Worm (Caenorhabditis elegans) whole organism, mixed stage, embryonic: Measurements from ENCODE around the gene rgs-11.

Source experiments
- bed-3 ChIP-seq: fragments of 200-800 bp; sonication (Bioruptor generic); optimal IDR thresholded peaks from 3 replicates; lab custom pipeline; 2018; ENCODE audit warnings: mild to moderate bottlenecking, missing genetic modification characterization, moderate library complexity, missing compliant biosample characterization
- blmp-1 ChIP-seq: fragments of 150-350 bp; optimal IDR thresholded peaks from 2 replicates; lab custom pipeline; 2014; ENCODE audit warnings: missing biosample characterization, missing genetic modification characterization
- ceh-39 ChIP-seq: fragments of 150-350 bp; optimal IDR thresholded peaks from 2 replicates; lab custom pipeline; 2014; ENCODE audit warnings: missing biosample characterization, missing genetic modification characterization
- ceh-43 ChIP-seq: fragments of 200-800 bp; sonication (Bioruptor generic); optimal IDR thresholded peaks from 2 replicates; lab custom pipeline; 2018; ENCODE audit warnings: mild to moderate bottlenecking, missing genetic modification characterization, moderate library complexity, missing compliant biosample characterization
- ceh-83 ChIP-seq: fragments of 200-800 bp; sonication (Bioruptor generic); optimal IDR thresholded peaks from 2 replicates; lab custom pipeline; 2018; ENCODE audit warnings: mild to moderate bottlenecking, missing genetic modification characterization, missing compliant biosample characterization
- ces-1 ChIP-seq: fragments of 150-350 bp; optimal IDR thresholded peaks from 2 replicates; lab custom pipeline; 2014; ENCODE audit warnings: missing biosample characterization, missing genetic modification reagents, missing genetic modification characterization
- cnd-1 ChIP-seq: fragments of 200-800 bp; sonication (Bioruptor generic); optimal IDR thresholded peaks from 2 replicates; lab custom pipeline; 2018; ENCODE audit warnings: mild to moderate bottlenecking, missing genetic modification characterization, missing compliant biosample characterization
- drap-1 ChIP-seq: fragments of 200-800 bp; sonication (Bioruptor generic); optimal IDR thresholded peaks from 3 replicates; lab custom pipeline; 2018; ENCODE audit warnings: mild to moderate bottlenecking, missing genetic modification characterization, missing compliant biosample characterization
- elt-1 ChIP-seq: sonication (generic microtip); optimal IDR thresholded peaks from 2 replicates; lab custom pipeline; 2017; ENCODE audit warnings: missing genetic modification characterization, mild to moderate bottlenecking, missing compliant biosample characterization, antibody characterized with exemption, moderate library complexity, borderline replicate concordance; ENCODE audit not compliant: insufficient read depth
- elt-3 ChIP-seq: fragments of 150-350 bp; optimal IDR thresholded peaks from 2 replicates; lab custom pipeline; 2014; ENCODE audit warnings: missing biosample characterization, missing genetic modification characterization
- flh-1 ChIP-seq: fragments of 200-800 bp; sonication (Bioruptor generic); optimal IDR thresholded peaks from 2 replicates; lab custom pipeline; 2018; ENCODE audit warnings: mild to moderate bottlenecking, missing genetic modification characterization, moderate library complexity, missing compliant biosample characterization
- hlh-1 ChIP-seq: fragments of 150-350 bp; optimal IDR thresholded peaks from 2 replicates; lab custom pipeline; 2014; ENCODE audit warnings: missing biosample characterization, missing genetic modification reagents, missing genetic modification characterization
- lin-13 ChIP-seq: fragments of 150-350 bp; optimal IDR thresholded peaks from 2 replicates; lab custom pipeline; 2014; ENCODE audit warnings: missing biosample characterization, missing genetic modification characterization
- lin-32 ChIP-seq: fragments of 200-800 bp; sonication (Bioruptor generic); optimal IDR thresholded peaks from 2 replicates; lab custom pipeline; 2018; ENCODE audit warnings: mild to moderate bottlenecking, missing genetic modification characterization, missing compliant biosample characterization
- lsy-2 ChIP-seq: fragments of 150-350 bp; optimal IDR thresholded peaks from 2 replicates; lab custom pipeline; 2014; ENCODE audit warnings: missing biosample characterization, missing genetic modification characterization
- mab-5 ChIP-seq: fragments of 150-350 bp; optimal IDR thresholded peaks from 2 replicates; lab custom pipeline; 2014; ENCODE audit warnings: missing biosample characterization, missing genetic modification characterization
- mep-1 ChIP-seq: fragments of 150-350 bp; optimal IDR thresholded peaks from 2 replicates; lab custom pipeline; 2017; ENCODE audit warnings: missing biosample characterization, missing genetic modification reagents, missing genetic modification characterization, inconsistent platforms
- mls-2 ChIP-seq: sonication (generic microtip); optimal IDR thresholded peaks from 2 replicates; lab custom pipeline; 2016; ENCODE audit warnings: mild to moderate bottlenecking, missing genetic modification characterization, moderate library complexity, missing compliant biosample characterization
- nhr-12 ChIP-seq: fragments of 150-350 bp; optimal IDR thresholded peaks from 2 replicates; lab custom pipeline; 2014; ENCODE audit warnings: missing biosample characterization, missing genetic modification characterization
- nhr-2 ChIP-seq: fragments of 150-350 bp; optimal IDR thresholded peaks from 2 replicates; lab custom pipeline; 2014; ENCODE audit warnings: missing biosample characterization, missing genetic modification characterization
- nhr-237 ChIP-seq: fragments of 150-350 bp; optimal IDR thresholded peaks from 2 replicates; lab custom pipeline; 2014; ENCODE audit warnings: missing biosample characterization, missing genetic modification characterization
- pha-4 ChIP-seq: fragments of 150-350 bp; optimal IDR thresholded peaks from 2 replicates; lab custom pipeline; 2018; ENCODE audit warnings: missing biosample characterization, missing genetic modification reagents, missing genetic modification characterization
- snpc-4 ChIP-seq: fragments of 150-350 bp; optimal IDR thresholded peaks from 2 replicates; lab custom pipeline; 2014; ENCODE audit warnings: missing biosample characterization, missing genetic modification characterization
- sptf-1 ChIP-seq: sonication (generic microtip); optimal IDR thresholded peaks from 2 replicates; lab custom pipeline; 2017; ENCODE audit warnings: mild to moderate bottlenecking, missing genetic modification characterization, moderate library complexity, missing compliant biosample characterization
- tbx-8 ChIP-seq: fragments of 200-800 bp; sonication (Bioruptor generic); optimal IDR thresholded peaks from 2 replicates; lab custom pipeline; 2018; ENCODE audit warnings: mild to moderate bottlenecking, missing genetic modification characterization, moderate library complexity, missing compliant biosample characterization
- unc-120 ChIP-seq: sonication (generic microtip); optimal IDR thresholded peaks from 2 replicates; lab custom pipeline; 2017; ENCODE audit warnings: missing genetic modification characterization, missing compliant biosample characterization; ENCODE audit not compliant: poor library complexity, severe bottlenecking
- unc-39 ChIP-seq: fragments of 150-350 bp; optimal IDR thresholded peaks from 2 replicates; lab custom pipeline; 2014; ENCODE audit warnings: missing biosample characterization, missing genetic modification characterization
- unc-62 ChIP-seq: fragments of 150-350 bp; optimal IDR thresholded peaks from 2 replicates; lab custom pipeline; 2014; ENCODE audit warnings: missing biosample characterization, missing genetic modification reagents, missing genetic modification characterization
- zip-8 ChIP-seq: fragments of 150-350 bp; optimal IDR thresholded peaks from 2 replicates; lab custom pipeline; 2014; ENCODE audit warnings: missing biosample characterization, missing genetic modification characterization
- ztf-11 ChIP-seq: fragments of 150-350 bp; optimal IDR thresholded peaks from 2 replicates; lab custom pipeline; 2014; ENCODE audit warnings: missing biosample characterization, missing genetic modification characterization

The rgs-11 gene

ce11 chrX:14970221-14970801 is 6.0 kb downstream of the rgs-11 start, which contains the start of the genes flwr-1 and tbc-1:
TSS of gene flwr-1 (minus strand) at chrX:14970271.
TSS of gene tbc-1 (plus strand) at chrX:14970751.
- TF ChIP-seq unc-120 (tag; lab: Kevin White, UChicago) (peak; percentile 35), nhr-2 (no peak), ceh-43 (GFP tag; lab: Kevin White, UChicago) (peak; percentile 18), ces-1 (GFP tag; lab: Kevin White, UChicago) (peak; percentile 60)

- no peak for TF ChIP-seq drap-1 (GFP tag; lab: Kevin White, UChicago)
- TF ChIP-seq lin-13 (tag; lab: Kevin White, UChicago) = no peak
- no peak for TF ChIP-seq pha-4 (tag; lab: Kevin White, UChicago)
- no peak for TF ChIP-seq mep-1 (tag; lab: Kevin White, UChicago)
- no peak for TF ChIP-seq elt-1 (tag; lab: Kevin White, UChicago)
- no peak for TF ChIP-seq ces-1 (GFP tag; lab: Kevin White, UChicago)
- TF ChIP-seq nhr-12 (tag; lab: Kevin White, UChicago) = no peak
- TF ChIP-seq bed-3 (GFP tag; lab: Kevin White, UChicago) = no peak
- TF ChIP-seq zip-8 = no peak
- no peak for TF ChIP-seq elt-3 (tag; lab: Kevin White, UChicago)
- TF ChIP-seq mls-2 (tag; lab: Kevin White, UChicago) = no peak
- no peak for TF ChIP-seq lin-32 (GFP tag; lab: Kevin White, UChicago)
- no peak for TF ChIP-seq ztf-11 (tag; lab: Kevin White, UChicago)
- TF ChIP-seq sptf-1 (tag; lab: Kevin White, UChicago) = no peak
- no peak for TF ChIP-seq nhr-2
Observed at ce11 chrX:14973085-14973484, 8.7 kb downstream of the rgs-11 start.

ce11 chrX:14975467-14976167 is 11.3 kb downstream of the rgs-11 start, which contains the start of gene F20D1.3:
TSS of gene F20D1.3 (plus strand) at chrX:14976117.
- TF ChIP-seq mep-1 (tag; lab: Kevin White, UChicago) (peak; percentile 82), ceh-39 (tag; lab: Kevin White, UChicago) (peak; percentile 29), cnd-1 (tag; lab: Kevin White, UChicago) (no peak), zip-8 (no peak), pha-4 (tag; lab: Kevin White, UChicago) (no peak), blmp-1 (tag; lab: Kevin White, UChicago) (no peak), drap-1 (GFP tag; lab: Kevin White, UChicago) (no peak), unc-39 (tag; lab: Kevin White, UChicago) (no peak), unc-120 (tag; lab: Kevin White, UChicago) (peak; percentile 45), nhr-2 (no peak), ceh-43 (GFP tag; lab: Kevin White, UChicago) (no peak), tbx-8 (GFP tag; lab: Kevin White, UChicago) (no peak), sptf-1 (tag; lab: Kevin White, UChicago) (no peak), mls-2 (tag; lab: Kevin White, UChicago) (peak; percentile 65), nhr-237 (tag; lab: Kevin White, UChicago) (peak; percentile 68), lin-13 (tag; lab: Kevin White, UChicago) (no peak), snpc-4 (tag; lab: Kevin White, UChicago) (no peak), lsy-2 (tag; lab: Kevin White, UChicago) (no peak), unc-62 (GFP tag; lab: Kevin White, UChicago) (no peak), elt-3 (tag; lab: Kevin White, UChicago) (no peak), ces-1 (GFP tag; lab: Kevin White, UChicago) (peak; percentile 70)
- TF ChIP-seq, all 35 proteins: peak for 6

ce11 chrX:14976840-14977534 is 12.6 kb downstream of the rgs-11 start:
- TF ChIP-seq mls-2 (tag; lab: Kevin White, UChicago) (no peak), ces-1 (GFP tag; lab: Kevin White, UChicago) (peak; percentile 87)

- TF ChIP-seq mab-5 (tag; lab: Kevin White, UChicago) = no peak
- TF ChIP-seq unc-120 (tag; lab: Kevin White, UChicago) = peak; percentile 0
- TF ChIP-seq ces-1 (GFP tag; lab: Kevin White, UChicago) = peak; percentile 13
- TF ChIP-seq hlh-1 (tag; lab: Kevin White, UChicago) = peak; percentile 53
- no peak for TF ChIP-seq elt-3 (tag; lab: Kevin White, UChicago)
- no peak for TF ChIP-seq unc-62 (GFP tag; lab: Kevin White, UChicago)
- TF ChIP-seq ztf-11 (tag; lab: Kevin White, UChicago) = no peak
- TF ChIP-seq lin-32 (GFP tag; lab: Kevin White, UChicago) = no peak
- no peak for TF ChIP-seq ceh-83 (GFP tag; lab: Kevin White, UChicago)
- no peak for TF ChIP-seq flh-1
- TF ChIP-seq mls-2 (tag; lab: Kevin White, UChicago) = no peak
Observed at ce11 chrX:14978756-14979155, 14.4 kb downstream of the rgs-11 start.
